Worm (Caenorhabditis elegans): ENCODE data around the gene nspe-8.

nspe-8 gene

ce11 chrII:12654447-12654846 is 32.7 kb upstream of the nspe-8 start, which contains the start of gene rgs-4:
rgs-4 (plus strand) TSS chrII:12654747.
- TF ChIP-seq nhr-27 (tag; optimal IDR thresholded peaks at IDR 0.05) (no peak), B0261.1 (tag; optimal IDR thresholded peaks at IDR 0.05) (no peak), Y53G8AR.9 (GFP tag; conservative IDR thresholded peaks at IDR 0.05) (no peak), madf-10 (tag; optimal IDR thresholded peaks at IDR 0.05) (no peak), nhr-179 (tag; optimal IDR thresholded peaks at IDR 0.05) (no peak), madf-8 (GFP tag; conservative IDR thresholded peaks at IDR 0.05) (no peak), rcor-1 (GFP tag; IDR thresholded peaks at IDR 0.05) (no peak), hrde-1 (tag; optimal IDR thresholded peaks at IDR 0.05; ENCODE audit: borderline replicate concordance) (no peak)

DNA sequence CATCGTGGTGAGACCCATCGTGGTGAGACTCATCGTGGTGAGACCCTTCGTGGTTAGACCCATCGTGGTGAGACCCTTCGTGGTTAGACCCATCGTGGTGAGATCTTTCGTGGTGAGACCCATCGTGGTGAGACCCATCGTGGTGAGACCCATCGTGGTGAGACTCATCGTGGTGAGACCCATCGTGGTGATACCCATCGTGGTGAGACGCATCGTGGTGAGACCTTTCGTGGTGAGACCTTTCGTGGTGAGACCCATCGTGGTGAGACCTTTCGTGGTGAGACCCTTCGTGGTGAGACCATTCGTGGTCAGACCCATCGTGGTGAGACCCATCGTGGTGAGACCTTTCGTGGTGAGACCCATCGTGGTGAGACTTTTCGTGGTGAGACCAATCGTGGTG is 29.4 kb upstream of the nspe-8 start:
- peak; percentile 28; the same call in 1 of the 2 replicates for TF ChIP-seq F33H1.4 (GFP tag; IDR thresholded peaks at IDR 0.05)

ce11 chrII:12640370-12640769 is 18.6 kb upstream of the nspe-8 start, which contains the start of gene nhr-235:
nhr-235 (plus strand) TSS chrII:12640670.
- TF ChIP-seq ceh-27 (GFP tag; optimal IDR thresholded peaks at IDR 0.05) (no peak), F49E8.2 (tag; optimal IDR thresholded peaks at IDR 0.05; ENCODE audit: insufficient read depth) (no peak), sptf-2 (GFP tag; optimal IDR thresholded peaks at IDR 0.05) (no peak), mxl-1 (tag; optimal IDR thresholded peaks at IDR 0.05) (no peak), ets-4 (GFP tag; optimal IDR thresholded peaks at IDR 0.05) (no peak), cebp-2 (GFP tag; IDR thresholded peaks at IDR 0.05) (no peak), F33H1.4 (GFP tag; IDR thresholded peaks at IDR 0.05) (no peak), F10E7.11 (tag; optimal IDR thresholded peaks at IDR 0.05) (no peak), ccch-3 (GFP tag; optimal IDR thresholded peaks at IDR 0.05) (no peak), Y53F4B.3 (GFP tag; IDR thresholded peaks at IDR 0.05) (no peak), F55B11.4 (tag; optimal IDR thresholded peaks at IDR 0.05; ENCODE audit: borderline replicate concordance, insufficient read depth) (no peak), F57C9.4 (tag; optimal IDR thresholded peaks at IDR 0.05) (no peak), zfh-2 (GFP tag; conservative IDR thresholded peaks at IDR 0.05) (no peak), hlh-26 (GFP tag; conservative IDR thresholded peaks at IDR 0.05) (no peak), snpc-1.1 (tag; optimal IDR thresholded peaks at IDR 0.05; ENCODE audit: insufficient read depth) (no peak)

ce11 chrII:12636602-12637001 is 14.8 kb upstream of the nspe-8 start, which contains the start of gene nhr-234:
nhr-234 (plus strand) TSS chrII:12636678.
- TF ChIP-seq sdz-38 (tag; optimal IDR thresholded peaks at IDR 0.05) (no peak), snpc-1.1 (tag; optimal IDR thresholded peaks at IDR 0.05; ENCODE audit: insufficient read depth) (no peak), sea-2 (GFP tag; IDR thresholded peaks at IDR 0.05) (no peak)

DNA sequence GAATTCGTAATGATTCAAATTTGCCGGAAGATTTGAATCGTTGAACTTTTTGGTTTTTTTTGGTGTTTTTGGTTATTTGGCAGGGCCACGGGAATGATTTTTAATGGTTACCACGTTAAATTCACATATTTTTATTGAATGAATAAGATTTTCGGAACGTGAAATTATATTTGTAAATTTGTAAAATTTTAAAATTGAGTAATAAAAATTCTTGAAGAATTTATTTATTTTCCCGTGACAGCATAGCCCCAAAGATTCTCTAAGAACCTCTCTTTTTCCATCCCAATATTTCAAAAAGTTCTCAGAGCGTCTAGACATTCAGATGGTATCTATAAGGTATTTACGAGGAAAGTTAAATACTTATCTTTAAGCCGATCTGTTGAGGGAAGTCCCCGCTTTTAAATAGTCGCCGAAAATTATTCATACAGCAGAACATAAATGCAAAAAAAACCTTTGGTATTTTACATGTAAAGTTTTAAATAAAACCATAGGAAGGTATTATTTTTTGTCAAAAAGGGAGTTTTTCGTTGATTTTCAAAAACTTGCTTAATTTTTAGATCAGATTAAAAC is 13.1 kb upstream of the nspe-8 start, which contains the start of gene Y38E10A.17:
Gene Y38E10A.17 (minus strand): TSS at position 51 of the 570 bp plus-strand sequence.
- TF ChIP-seq ceh-58 (GFP tag; IDR thresholded peaks at IDR 0.05) = no peak
- no peak for TF ChIP-seq F49E8.2 (tag; optimal IDR thresholded peaks at IDR 0.05; ENCODE audit: insufficient read depth)
- TF ChIP-seq F23B12.7 (tag; optimal IDR thresholded peaks at IDR 0.05; ENCODE audit: insufficient read depth) = no peak
- no peak for TF ChIP-seq hrde-1 (tag; optimal IDR thresholded peaks at IDR 0.05; ENCODE audit: borderline replicate concordance)
- TF ChIP-seq D2030.7 (GFP tag; IDR thresholded peaks at IDR 0.05) = no peak
- TF ChIP-seq bed-2 (GFP tag; IDR thresholded peaks at IDR 0.05) = no peak
- no peak for TF ChIP-seq attf-5 (GFP tag; optimal IDR thresholded peaks at IDR 0.05)
- no peak for TF ChIP-seq F57A8.1 (GFP tag; optimal IDR thresholded peaks at IDR 0.05)
- no peak for TF ChIP-seq akir-1 (GFP tag; optimal IDR thresholded peaks at IDR 0.05)
- TF ChIP-seq tbx-9 (tag; optimal IDR thresholded peaks at IDR 0.05; ENCODE audit: borderline replicate concordance) = no peak
- TF ChIP-seq snpc-4 (GFP tag; optimal IDR thresholded peaks at IDR 0.05) = no peak
- no peak for TF ChIP-seq snpc-4 (tag; optimal IDR thresholded peaks at IDR 0.05)
- no peak for TF ChIP-seq egl-44 (GFP tag; IDR thresholded peaks at IDR 0.05)
- TF ChIP-seq ccch-3 (GFP tag; optimal IDR thresholded peaks at IDR 0.05) = no peak
- no peak for TF ChIP-seq pbrm-1 (GFP tag; IDR thresholded peaks at IDR 0.05)
- no peak for TF ChIP-seq Y95B8A.8 (GFP tag; IDR thresholded peaks at IDR 0.05)
- TF ChIP-seq ets-4 (GFP tag; optimal IDR thresholded peaks at IDR 0.05) = no peak
- no peak for TF ChIP-seq F22D6.2 (tag; optimal IDR thresholded peaks at IDR 0.05)
- TF ChIP-seq F33H1.4 (GFP tag; IDR thresholded peaks at IDR 0.05) = no peak

All from whole organism, young adult.